Worm (Caenorhabditis elegans) whole organism, early embryonic: Measurements from ENCODE around the gene C16D9.4.

ENCODE experiments used
- B0310.2 ChIP-seq: sonication (generic microtip); optimal IDR thresholded peaks from 2 replicates; lab custom pipeline; 2016; ENCODE audit warnings: mild to moderate bottlenecking, missing genetic modification characterization, missing compliant biosample characterization
- F13C5.2 ChIP-seq: sonication (generic microtip); optimal IDR thresholded peaks from 2 replicates; lab custom pipeline; 2017; ENCODE audit warnings: mild to moderate bottlenecking, missing genetic modification characterization, inconsistent platforms, missing compliant biosample characterization
- ama-1 ChIP-seq: fragments of 150-350 bp; optimal IDR thresholded peaks from 2 replicates; lab custom pipeline; 2014
- ceh-36 ChIP-seq: sonication (generic microtip); optimal IDR thresholded peaks from 2 replicates; lab custom pipeline; 2016; ENCODE audit warnings: missing genetic modification characterization, inconsistent platforms, missing compliant biosample characterization
- flt-1 ChIP-seq: fragments of 200-800 bp; sonication (Bioruptor generic); IDR thresholded peaks from 2 replicates; pipeline ENCODE4 v1.3.6; 2022; ENCODE audit warnings: missing genetic modification characterization, missing compliant biosample characterization
- hmbx-1 ChIP-seq: sonication (generic microtip); optimal IDR thresholded peaks from 2 replicates; lab custom pipeline; 2016; ENCODE audit warnings: mild to moderate bottlenecking, missing genetic modification characterization, missing compliant biosample characterization
- hmg-4 ChIP-seq: fragments of 200-800 bp; sonication (Bioruptor generic); optimal IDR thresholded peaks from 2 replicates; lab custom pipeline; 2018; ENCODE audit warnings: mild to moderate bottlenecking, missing genetic modification characterization, missing compliant biosample characterization
- hnd-1 ChIP-seq: sonication (generic microtip); optimal IDR thresholded peaks from 2 replicates; lab custom pipeline; 2016; ENCODE audit warnings: missing genetic modification characterization, missing compliant biosample characterization
- pes-1 ChIP-seq: fragments of 200-800 bp; sonication (Bioruptor generic); IDR thresholded peaks from 2 replicates; pipeline ENCODE4 v1.3.6; 2022; ENCODE audit warnings: missing genetic modification reagents, missing genetic modification characterization, missing compliant biosample characterization
- scrt-1 ChIP-seq: fragments of 200-800 bp; sonication (Bioruptor generic); IDR thresholded peaks from 2 replicates; pipeline ENCODE4 v1.3.6; 2022; ENCODE audit warnings: missing genetic modification characterization, missing compliant biosample characterization
- sea-1 ChIP-seq: fragments of 200-800 bp; sonication (Bioruptor generic); conservative IDR thresholded peaks from 2 replicates; pipeline ENCODE4 v1.3.6; 2022; ENCODE audit warnings: missing genetic modification characterization, missing compliant biosample characterization
- tbx-37 ChIP-seq: fragments of 200-800 bp; sonication (Bioruptor generic); conservative IDR thresholded peaks from 2 replicates; pipeline ENCODE4 v1.3.6; 2022; ENCODE audit warnings: missing genetic modification reagents, missing genetic modification characterization, missing compliant biosample characterization
- tra-4 ChIP-seq: sonication (generic microtip); optimal IDR thresholded peaks from 2 replicates; lab custom pipeline; 2017; ENCODE audit warnings: missing genetic modification characterization, missing compliant biosample characterization

ce11 chrV:8217118-8217517, 25.6 kb downstream of the C16D9.4 start:
- TF ChIP-seq scrt-1 (GFP tag; lab: Robert Waterston, UW): no peak
- TF ChIP-seq tra-4 (tag; lab: Kevin White, UChicago): no peak
- TF ChIP-seq hmbx-1 (tag; lab: Kevin White, UChicago): no peak
- no peak for TF ChIP-seq ama-1
- TF ChIP-seq ceh-36: no peak
- TF ChIP-seq F13C5.2 (tag; lab: Kevin White, UChicago): no peak
- no peak for TF ChIP-seq flt-1 (GFP tag; lab: Robert Waterston, UW)
- no peak for TF ChIP-seq B0310.2 (tag; lab: Kevin White, UChicago)
- TF ChIP-seq sea-1 (GFP tag; lab: Robert Waterston, UW): no peak
- no peak for TF ChIP-seq tbx-37 (GFP tag; lab: Robert Waterston, UW)
- no peak for TF ChIP-seq pes-1 (GFP tag; lab: Robert Waterston, UW)
- TF ChIP-seq hmg-4 (GFP tag; lab: Kevin White, UChicago): no peak
- TF ChIP-seq hnd-1 (tag; lab: Kevin White, UChicago): no peak
